Fruit fly (Drosophila melanogaster) whole organism, embryonic: ENCODE data around the gene CG9288.

ENCODE experiments used
- Atf6 ChIP-seq: fragments of 200-800 bp; sonication (Bioruptor generic); IDR thresholded peaks from 2 replicates; pipeline ENCODE4 v1.3.6; 2022; ENCODE audit warnings: missing biosample characterization, missing genetic modification characterization
- CG10209 ChIP-seq: fragments of 200-800 bp; sonication (Bioruptor generic); optimal IDR thresholded peaks from 3 replicates; lab custom pipeline; 2017; ENCODE audit warnings: missing biosample characterization, mild to moderate bottlenecking, missing genetic modification characterization, missing genetic modification reagents
- CG10959 ChIP-seq: fragments of 200-800 bp; sonication (Bioruptor generic); IDR thresholded peaks from 2 replicates; pipeline ENCODE4 v1.3.6; 2022; ENCODE audit warnings: missing biosample characterization, missing genetic modification characterization
- CG12391 ChIP-seq: fragments of 200-800 bp; sonication (Bioruptor generic); optimal IDR thresholded peaks from 3 replicates; lab custom pipeline; 2018; ENCODE audit warnings: missing biosample characterization, mild to moderate bottlenecking, missing genetic modification characterization, moderate library complexity
- CG14860 ChIP-seq: fragments of 200-800 bp; sonication (Bioruptor generic); IDR thresholded peaks from 3 replicates; pipeline ENCODE4 v1.3.6; 2022; ENCODE audit warnings: missing biosample characterization, missing genetic modification characterization; ENCODE audit not compliant: partially characterized antibody
- CG15073 ChIP-seq: fragments of 200-800 bp; sonication (Bioruptor generic); optimal IDR thresholded peaks from 2 replicates; lab custom pipeline; 2016; ENCODE audit warnings: missing biosample characterization, missing genetic modification characterization
- CG17328 ChIP-seq: fragments of 200-800 bp; sonication (Bioruptor generic); IDR thresholded peaks from 2 replicates; pipeline ENCODE4 v1.3.6; 2022; ENCODE audit warnings: missing biosample characterization, missing genetic modification characterization
- CG2202 ChIP-seq: fragments of 200-800 bp; sonication (Bioruptor generic); optimal IDR thresholded peaks from 2 replicates; lab custom pipeline; 2018; ENCODE audit warnings: missing biosample characterization, mild to moderate bottlenecking, missing genetic modification characterization
- CG3065 ChIP-seq: fragments of 200-800 bp; sonication (Bioruptor generic); optimal IDR thresholded peaks from 2 replicates; lab custom pipeline; 2016; ENCODE audit warnings: missing biosample characterization, missing genetic modification characterization
- CG31365 ChIP-seq: fragments of 200-800 bp; sonication (Bioruptor generic); optimal IDR thresholded peaks from 2 replicates; lab custom pipeline; 2018; ENCODE audit warnings: missing biosample characterization, mild to moderate bottlenecking, missing genetic modification characterization
- CG3281 ChIP-seq: fragments of 200-800 bp; sonication (Bioruptor generic); optimal IDR thresholded peaks from 3 replicates; lab custom pipeline; 2017; ENCODE audit warnings: missing biosample characterization, mild to moderate bottlenecking, missing genetic modification characterization
- CG34376 ChIP-seq: fragments of 200-800 bp; sonication (Bioruptor generic); optimal IDR thresholded peaks from 2 replicates; lab custom pipeline; 2018; ENCODE audit warnings: missing biosample characterization, mild to moderate bottlenecking, missing genetic modification characterization
- CG4707 ChIP-seq: fragments of 200-800 bp; sonication (Bioruptor generic); optimal IDR thresholded peaks from 2 replicates; lab custom pipeline; 2018; ENCODE audit warnings: missing biosample characterization, mild to moderate bottlenecking, missing genetic modification characterization, moderate library complexity
- CG5180 ChIP-seq: fragments of 200-800 bp; sonication (Bioruptor generic); optimal IDR thresholded peaks from 3 replicates; lab custom pipeline; 2017; ENCODE audit warnings: missing biosample characterization, missing genetic modification characterization, mild to moderate bottlenecking, moderate library complexity, missing genetic modification reagents
- CG6272 ChIP-seq: fragments of 200-800 bp; sonication (Bioruptor generic); IDR thresholded peaks from 2 replicates; pipeline ENCODE4 v1.3.6; 2022; ENCODE audit warnings: missing biosample characterization, missing genetic modification characterization
- CG6791 ChIP-seq: fragments of 200-800 bp; sonication (Bioruptor generic); IDR thresholded peaks from 3 replicates; pipeline ENCODE4 v1.3.6; 2022; ENCODE audit warnings: missing biosample characterization, missing genetic modification characterization; ENCODE audit not compliant: partially characterized antibody
- CG6854 ChIP-seq: fragments of 200-800 bp; sonication (Bioruptor generic); optimal IDR thresholded peaks from 3 replicates; lab custom pipeline; 2017; ENCODE audit warnings: missing biosample characterization, mild to moderate bottlenecking, missing genetic modification characterization
- CG7556 ChIP-seq: fragments of 200-800 bp; sonication (Bioruptor generic); optimal IDR thresholded peaks from 2 replicates; lab custom pipeline; 2017; ENCODE audit warnings: missing biosample characterization, mild to moderate bottlenecking, missing genetic modification characterization
- CG7745 ChIP-seq: fragments of 200-800 bp; sonication (Bioruptor generic); optimal IDR thresholded peaks from 2 replicates; lab custom pipeline; 2018; ENCODE audit warnings: missing biosample characterization, mild to moderate bottlenecking, missing genetic modification characterization, moderate library complexity
- CG8388 ChIP-seq: fragments of 200-800 bp; sonication (Bioruptor generic); optimal IDR thresholded peaks from 2 replicates; lab custom pipeline; 2019; ENCODE audit warnings: missing biosample characterization, mild to moderate bottlenecking, missing genetic modification characterization, moderate library complexity
- CG8478 ChIP-seq: fragments of >200 bp; optimal IDR thresholded peaks from 2 replicates; lab custom pipeline; 2018
- CG8944 ChIP-seq: fragments of 200-800 bp; sonication (Bioruptor generic); optimal IDR thresholded peaks from 3 replicates; lab custom pipeline; 2016; ENCODE audit warnings: missing biosample characterization, missing genetic modification characterization
- Chrac-16 ChIP-seq: fragments of 200-800 bp; sonication (Bioruptor generic); optimal IDR thresholded peaks from 3 replicates; lab custom pipeline; 2016; ENCODE audit warnings: missing biosample characterization, missing genetic modification characterization
- CrebB ChIP-seq: fragments of 200-800 bp; sonication (Bioruptor generic); optimal IDR thresholded peaks from 3 replicates; lab custom pipeline; 2018; ENCODE audit warnings: missing biosample characterization, mild to moderate bottlenecking, missing genetic modification characterization
- Dek ChIP-seq: fragments of 200-800 bp; sonication (Bioruptor generic); optimal IDR thresholded peaks from 3 replicates; lab custom pipeline; 2019; ENCODE audit warnings: missing biosample characterization, mild to moderate bottlenecking, missing genetic modification characterization, moderate library complexity
- Doc3 ChIP-seq: fragments of 200-800 bp; sonication (Bioruptor generic); IDR thresholded peaks from 3 replicates; pipeline ENCODE4 v1.3.6; 2022; ENCODE audit warnings: missing biosample characterization, missing genetic modification characterization; ENCODE audit not compliant: partially characterized antibody
- Eip74EF ChIP-seq, 2 experiments: fragments of 200-800 bp in 1 of 2; fragments of >200 bp in 1 of 2; sonication (Bioruptor generic) in 1 of 2; optimal IDR thresholded peaks; 2 replicates each; lab custom pipeline; 2017 to 2019; ENCODE audit warnings: missing biosample characterization in 2 of 2, missing genetic modification characterization in 2 of 2, mild to moderate bottlenecking in 1 of 2, moderate library complexity in 1 of 2
- Fer1 ChIP-seq: fragments of 200-800 bp; sonication (Bioruptor generic); optimal IDR thresholded peaks from 2 replicates; lab custom pipeline; 2017; ENCODE audit warnings: missing biosample characterization, mild to moderate bottlenecking, missing genetic modification characterization
- Lim3 ChIP-seq: fragments of 200-800 bp; sonication (Bioruptor generic); IDR thresholded peaks from 2 replicates; pipeline ENCODE4 v1.3.6; 2022; ENCODE audit warnings: missing biosample characterization, missing genetic modification characterization
- NfI ChIP-seq: fragments of 200-800 bp; sonication (Bioruptor generic); optimal IDR thresholded peaks from 3 replicates; lab custom pipeline; 2018; ENCODE audit warnings: missing biosample characterization, mild to moderate bottlenecking, missing genetic modification characterization, moderate library complexity
- Ptx1 ChIP-seq: fragments of 200-800 bp; sonication (Bioruptor generic); IDR thresholded peaks from 2 replicates; pipeline ENCODE4 v1.3.6; 2022; ENCODE audit warnings: missing biosample characterization, missing genetic modification characterization
- Ssrp ChIP-seq: fragments of 200-800 bp; sonication (Bioruptor generic); optimal IDR thresholded peaks from 2 replicates; lab custom pipeline; 2018; ENCODE audit warnings: missing biosample characterization, mild to moderate bottlenecking, missing genetic modification characterization, moderate library complexity
- dmrt11E ChIP-seq: fragments of 200-800 bp; sonication (Bioruptor generic); optimal IDR thresholded peaks from 3 replicates; lab custom pipeline; 2018; ENCODE audit warnings: missing biosample characterization, mild to moderate bottlenecking, missing genetic modification characterization, moderate library complexity
- ewg ChIP-seq: fragments of 200-800 bp; sonication (Bioruptor generic); optimal IDR thresholded peaks from 3 replicates; lab custom pipeline; 2017; ENCODE audit warnings: mild to moderate bottlenecking, missing biosample characterization, missing genetic modification reagents, missing genetic modification characterization
- eyg ChIP-seq: fragments of 200-800 bp; sonication (Bioruptor generic); optimal IDR thresholded peaks from 3 replicates; lab custom pipeline; 2016; ENCODE audit warnings: missing biosample characterization, missing genetic modification characterization
- gce ChIP-seq: fragments of 200-800 bp; sonication (Bioruptor generic); IDR thresholded peaks from 3 replicates; pipeline ENCODE4 v1.3.6; 2022; ENCODE audit warnings: missing biosample characterization, missing genetic modification characterization
- gem ChIP-seq: fragments of 200-800 bp; sonication (Bioruptor generic); optimal IDR thresholded peaks from 2 replicates; lab custom pipeline; 2019; ENCODE audit warnings: missing biosample characterization, mild to moderate bottlenecking, missing genetic modification characterization, moderate library complexity
- jigr1 ChIP-seq: fragments of 200-800 bp; sonication (Bioruptor generic); IDR thresholded peaks from 3 replicates; pipeline ENCODE4 v1.3.6; 2022; ENCODE audit warnings: missing biosample characterization, missing genetic modification characterization
- lov ChIP-seq, 2 experiments: fragments of 200-800 bp in 1 of 2; fragments of >200 bp in 1 of 2; sonication (Bioruptor generic) in 1 of 2; IDR thresholded peaks in 1 of 2; optimal IDR thresholded peaks in 1 of 2; 2 replicates in 1 of 2; 3 replicates in 1 of 2; pipeline versions ENCODE4 v1.3.6 to Lab custom; 2017 to 2022; ENCODE audit warnings: missing biosample characterization in 1 of 2, missing genetic modification characterization in 1 of 2
- nau ChIP-seq: fragments of 200-800 bp; sonication (Bioruptor generic); optimal IDR thresholded peaks from 3 replicates; lab custom pipeline; 2017; ENCODE audit warnings: missing biosample characterization, mild to moderate bottlenecking, missing genetic modification characterization, missing genetic modification reagents
- onecut ChIP-seq: fragments of 200-800 bp; sonication (Bioruptor generic); IDR thresholded peaks from 2 replicates; pipeline ENCODE4 v1.3.6; 2022; ENCODE audit warnings: missing biosample characterization, missing genetic modification characterization
- pros ChIP-seq: fragments of 200-800 bp; sonication (Bioruptor generic); optimal IDR thresholded peaks from 3 replicates; lab custom pipeline; 2019; ENCODE audit warnings: missing biosample characterization, mild to moderate bottlenecking, missing genetic modification characterization, moderate library complexity
- sc ChIP-seq, 3 experiments: fragments of >200 bp in 2 of 3; fragments of 200-800 bp in 1 of 3; sonication (Bioruptor generic) in 1 of 3; optimal IDR thresholded peaks; 2 replicates in 2 of 3; 3 replicates in 1 of 3; lab custom pipeline; 2017; ENCODE audit warnings: mild to moderate bottlenecking in 1 of 3, missing biosample characterization in 1 of 3, missing genetic modification characterization in 1 of 3, missing genetic modification reagents in 1 of 3
- seq ChIP-seq: fragments of 200-800 bp; sonication (Bioruptor generic); IDR thresholded peaks from 2 replicates; pipeline ENCODE4 v1.3.6; 2022; ENCODE audit warnings: missing biosample characterization, missing genetic modification characterization
- sisA ChIP-seq: fragments of 200-800 bp; sonication (Bioruptor generic); IDR thresholded peaks from 2 replicates; pipeline ENCODE4 v1.3.6; 2022; ENCODE audit warnings: missing biosample characterization, missing genetic modification characterization
- tup ChIP-seq: fragments of 200-800 bp; sonication (Bioruptor generic); optimal IDR thresholded peaks from 2 replicates; lab custom pipeline; 2016; ENCODE audit warnings: missing biosample characterization, mild to moderate bottlenecking, missing genetic modification characterization, moderate library complexity
- zen2 ChIP-seq: fragments of 200-800 bp; sonication (Bioruptor generic); IDR thresholded peaks from 3 replicates; pipeline ENCODE4 v1.3.6; 2022; ENCODE audit warnings: missing biosample characterization, missing genetic modification characterization; ENCODE audit not compliant: partially characterized antibody

Gene CG9288

DNA sequence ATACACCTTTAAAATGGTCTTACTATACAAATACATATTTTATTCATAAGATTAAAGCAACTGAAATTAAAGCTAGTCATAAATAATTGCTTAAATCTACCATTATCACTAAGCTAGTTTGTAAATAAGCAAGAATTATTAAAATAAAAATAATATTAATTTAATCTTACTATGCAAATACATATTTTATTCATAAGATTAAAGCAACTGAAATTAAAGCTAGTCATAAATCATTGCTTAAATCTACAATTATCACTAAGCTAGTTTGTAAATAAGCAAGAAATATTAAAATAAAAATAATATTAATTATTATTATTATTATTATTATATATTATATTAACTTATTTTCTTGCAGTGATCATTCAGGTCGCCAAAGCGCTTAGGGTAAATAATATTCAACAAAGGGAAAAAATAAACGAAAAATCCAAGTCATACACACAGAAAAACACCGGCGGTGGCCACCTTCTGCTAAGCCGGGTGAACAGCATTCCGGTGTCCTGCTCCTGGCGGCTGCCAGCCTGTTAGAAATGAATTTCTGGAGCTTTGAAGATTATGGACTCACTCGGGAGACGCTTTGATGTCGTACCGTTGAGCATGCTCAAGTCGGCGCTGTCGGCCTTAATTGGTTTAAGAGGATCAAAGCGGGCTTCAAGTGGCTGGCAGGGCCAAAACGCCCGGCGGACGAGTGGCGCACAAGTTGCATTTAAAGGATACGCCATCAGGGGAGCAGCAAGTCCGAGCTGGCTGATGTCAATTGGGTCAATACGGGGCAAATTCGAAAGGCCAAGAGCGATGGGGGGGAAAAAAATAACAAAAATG lies 24.7 kb downstream of the CG9288 start (continued):
- TF ChIP-seq Chrac-16 = no peak
- no peak for TF ChIP-seq dmrt11E (tag; lab: Kevin White, UChicago)
- peak; percentile 10 for TF ChIP-seq CG8388 (GFP tag; lab: Kevin White, UChicago)
- TF ChIP-seq CG6272 (GFP tag; lab: Robert Waterston, UW) = no peak
- TF ChIP-seq sc (optimal IDR thresholded peaks at IDR 0.05; lab: Kevin White, UChicago) = no peak
- peak; percentile 4 for TF ChIP-seq sc (GFP tag; optimal IDR thresholded peaks at IDR 0.05; lab: Kevin White, UChicago)
- no peak for TF ChIP-seq Lim3 (GFP tag; lab: Robert Waterston, UW)
- TF ChIP-seq CG2202 (tag; lab: Kevin White, UChicago) = no peak
- no peak for TF ChIP-seq CG4707
- no peak for TF ChIP-seq lov (optimal IDR thresholded peaks at IDR 0.05; lab: Kevin White, UChicago)
- no peak for TF ChIP-seq lov (GFP tag; IDR thresholded peaks at IDR 0.05; lab: Robert Waterston, UW)
- TF ChIP-seq CG15073 (GFP tag; lab: Kevin White, UChicago) = no peak
- TF ChIP-seq jigr1 (GFP tag; lab: Robert Waterston, UW) = no peak
- peak; percentile 40 for TF ChIP-seq CG10209
- TF ChIP-seq tup (GFP tag; lab: Kevin White, UChicago) = no peak
- peak; percentile 96 for TF ChIP-seq pros
- TF ChIP-seq Eip74EF (GFP tag; optimal IDR thresholded peaks at IDR 0.05; lab: Kevin White, UChicago) = peak in 1 of 2 experiments; percentile 19
- TF ChIP-seq Doc3 (GFP tag; lab: Robert Waterston, UW) = no peak
- TF ChIP-seq Atf6 (GFP tag; lab: Robert Waterston, UW) = 0 out of 2 replicates have a peak, but pooled peaks have one; percentile 29
- peak; percentile 78 for TF ChIP-seq CG7556 (GFP tag; lab: Kevin White, UChicago)
- no peak for TF ChIP-seq CG34376 (GFP tag; lab: Kevin White, UChicago)
- peak; percentile 67 for TF ChIP-seq gem
- peak; percentile 28 for TF ChIP-seq CG12391
- no peak; the same call in 1 of the 2 replicates for TF ChIP-seq sisA (GFP tag; lab: Robert Waterston, UW)
- TF ChIP-seq CG31365 (tag; lab: Kevin White, UChicago) = no peak
- no peak for TF ChIP-seq gce (GFP tag; lab: Robert Waterston, UW)
- no peak for TF ChIP-seq CrebB (tag; lab: Kevin White, UChicago)
- no peak for TF ChIP-seq CG14860 (GFP tag; lab: Robert Waterston, UW)
- TF ChIP-seq Ssrp (tag; lab: Kevin White, UChicago) = peak; percentile 10
- TF ChIP-seq onecut (GFP tag; lab: Robert Waterston, UW) = peak; percentile 28
- no peak for TF ChIP-seq CG6791 (GFP tag; lab: Robert Waterston, UW)
- TF ChIP-seq Fer1 = peak; percentile 54
- no peak for TF ChIP-seq seq (GFP tag; lab: Robert Waterston, UW)
- no peak for TF ChIP-seq CG8944 (GFP tag; lab: Kevin White, UChicago)
- no peak for TF ChIP-seq zen2 (GFP tag; lab: Robert Waterston, UW)
- TF ChIP-seq CG7745 (tag; lab: Kevin White, UChicago) = no peak
- no peak for TF ChIP-seq CG6854 (GFP tag; lab: Kevin White, UChicago)
- TF ChIP-seq CG3065 (GFP tag; lab: Kevin White, UChicago) = no peak
- TF ChIP-seq nau (GFP tag; lab: Kevin White, UChicago) = peak; percentile 15
- peak; percentile 60 for TF ChIP-seq ewg
- TF ChIP-seq Dek (tag; lab: Kevin White, UChicago) = peak; percentile 29
- TF ChIP-seq eyg (GFP tag; lab: Kevin White, UChicago) = no peak
- TF ChIP-seq CG10959 (GFP tag; lab: Robert Waterston, UW) = no peak
- TF ChIP-seq CG8478 (lab: Kevin White, UChicago) = no peak
- TF ChIP-seq CG5180 = no peak
- peak; percentile 30; the same call in 1 of the 2 replicates for TF ChIP-seq Ptx1 (GFP tag; lab: Robert Waterston, UW)
- TF ChIP-seq NfI (GFP tag; lab: Kevin White, UChicago) = peak; percentile 18
- peak; percentile 36 for TF ChIP-seq CG3281 (GFP tag; lab: Kevin White, UChicago)
- no peak for TF ChIP-seq CG17328 (GFP tag; lab: Robert Waterston, UW)
